Worm (Caenorhabditis elegans) whole organism, early embryonic: ENCODE data around the gene sri-77.
"Not testable (repeated sequence)": the region's sequence is repeated elsewhere in the genome, so short reads cannot be mapped to it uniquely, and the experiment has no call there.

Source experiments
- B0310.2 ChIP-seq: sonication (generic microtip); optimal IDR thresholded peaks from 2 replicates; lab custom pipeline; 2016; ENCODE audit warnings: mild to moderate bottlenecking, missing genetic modification characterization, missing compliant biosample characterization
- F13C5.2 ChIP-seq: sonication (generic microtip); optimal IDR thresholded peaks from 2 replicates; lab custom pipeline; 2017; ENCODE audit warnings: mild to moderate bottlenecking, missing genetic modification characterization, inconsistent platforms, missing compliant biosample characterization
- aly-1 ChIP-seq: sonication (generic microtip); optimal IDR thresholded peaks from 2 replicates; lab custom pipeline; 2016; ENCODE audit warnings: missing genetic modification characterization, missing compliant biosample characterization
- ama-1 ChIP-seq: fragments of 150-350 bp; optimal IDR thresholded peaks from 2 replicates; lab custom pipeline; 2014
- ceh-13 ChIP-seq: fragments of 200-800 bp; sonication (Bioruptor generic); optimal IDR thresholded peaks from 2 replicates; lab custom pipeline; 2018; ENCODE audit warnings: mild to moderate bottlenecking, missing genetic modification characterization, missing compliant biosample characterization
- ceh-36 ChIP-seq: sonication (generic microtip); optimal IDR thresholded peaks from 2 replicates; lab custom pipeline; 2016; ENCODE audit warnings: missing genetic modification characterization, inconsistent platforms, missing compliant biosample characterization
- ets-7 ChIP-seq: sonication (generic microtip); optimal IDR thresholded peaks from 2 replicates; lab custom pipeline; 2016; ENCODE audit warnings: missing genotype, missing genetic modification characterization, missing compliant biosample characterization
- flt-1 ChIP-seq: fragments of 200-800 bp; sonication (Bioruptor generic); IDR thresholded peaks from 2 replicates; pipeline ENCODE4 v1.3.6; 2022; ENCODE audit warnings: missing genetic modification characterization, missing compliant biosample characterization
- hmbx-1 ChIP-seq: sonication (generic microtip); optimal IDR thresholded peaks from 2 replicates; lab custom pipeline; 2016; ENCODE audit warnings: mild to moderate bottlenecking, missing genetic modification characterization, missing compliant biosample characterization
- hmg-4 ChIP-seq: fragments of 200-800 bp; sonication (Bioruptor generic); optimal IDR thresholded peaks from 2 replicates; lab custom pipeline; 2018; ENCODE audit warnings: mild to moderate bottlenecking, missing genetic modification characterization, missing compliant biosample characterization
- hnd-1 ChIP-seq: sonication (generic microtip); optimal IDR thresholded peaks from 2 replicates; lab custom pipeline; 2016; ENCODE audit warnings: missing genetic modification characterization, missing compliant biosample characterization
- pes-1 ChIP-seq: fragments of 200-800 bp; sonication (Bioruptor generic); IDR thresholded peaks from 2 replicates; pipeline ENCODE4 v1.3.6; 2022; ENCODE audit warnings: missing genetic modification reagents, missing genetic modification characterization, missing compliant biosample characterization
- scrt-1 ChIP-seq: fragments of 200-800 bp; sonication (Bioruptor generic); IDR thresholded peaks from 2 replicates; pipeline ENCODE4 v1.3.6; 2022; ENCODE audit warnings: missing genetic modification characterization, missing compliant biosample characterization
- sea-1 ChIP-seq: fragments of 200-800 bp; sonication (Bioruptor generic); conservative IDR thresholded peaks from 2 replicates; pipeline ENCODE4 v1.3.6; 2022; ENCODE audit warnings: missing genetic modification characterization, missing compliant biosample characterization
- tbx-11 ChIP-seq: fragments of 200-800 bp; sonication (Bioruptor generic); IDR thresholded peaks from 2 replicates; pipeline ENCODE4 v1.3.6; 2022; ENCODE audit warnings: missing genetic modification characterization, missing compliant biosample characterization
- tbx-37 ChIP-seq: fragments of 200-800 bp; sonication (Bioruptor generic); conservative IDR thresholded peaks from 2 replicates; pipeline ENCODE4 v1.3.6; 2022; ENCODE audit warnings: missing genetic modification reagents, missing genetic modification characterization, missing compliant biosample characterization
- tra-4 ChIP-seq: sonication (generic microtip); optimal IDR thresholded peaks from 2 replicates; lab custom pipeline; 2017; ENCODE audit warnings: missing genetic modification characterization, missing compliant biosample characterization

The sri-77 gene

ce11 chrII:2600176-2600575 lies 5.0 kb downstream of the sri-77 start, which contains the start of gene F33H12.1:
Gene F33H12.1 (plus strand): TSS chrII:2600476.
- TF ChIP-seq F13C5.2 (tag; lab: Kevin White, UChicago); tra-4 (tag; lab: Kevin White, UChicago); hmg-4 (GFP tag; lab: Kevin White, UChicago): not testable (repeated sequence)

ce11 chrII:2586861-2587554 lies 18.2 kb downstream of the sri-77 start, which contains the start of the genes F33H12.7 and sri-39:
Gene F33H12.7 (minus strand): TSS chrII:2586911.
Gene sri-39 (plus strand): TSS chrII:2587504.
- TF ChIP-seq hmg-4 (GFP tag; lab: Kevin White, UChicago) (no peak), F13C5.2 (tag; lab: Kevin White, UChicago) (no peak), hmbx-1 (no peak), tbx-37 (no peak), ets-7 (tag; lab: Kevin White, UChicago) (no peak), B0310.2 (tag; lab: Kevin White, UChicago) (no peak), sea-1 (GFP tag; lab: Robert Waterston, UW) (no peak), tbx-11 (GFP tag; lab: Robert Waterston, UW) (no peak), aly-1 (tag; lab: Kevin White, UChicago) (no peak), scrt-1 (no peak), ceh-13 (GFP tag; lab: Kevin White, UChicago) (no peak), hnd-1 (tag; lab: Kevin White, UChicago) (no peak), ama-1 (lab: Kevin White, UChicago) (no peak)

ce11 chrII:2585493-2585892 lies 19.7 kb downstream of the sri-77 start, which contains the start of gene sri-36:
Gene sri-36 (minus strand): TSS chrII:2585593.
- TF ChIP-seq pes-1 (GFP tag; lab: Robert Waterston, UW), result no peak

DNA sequence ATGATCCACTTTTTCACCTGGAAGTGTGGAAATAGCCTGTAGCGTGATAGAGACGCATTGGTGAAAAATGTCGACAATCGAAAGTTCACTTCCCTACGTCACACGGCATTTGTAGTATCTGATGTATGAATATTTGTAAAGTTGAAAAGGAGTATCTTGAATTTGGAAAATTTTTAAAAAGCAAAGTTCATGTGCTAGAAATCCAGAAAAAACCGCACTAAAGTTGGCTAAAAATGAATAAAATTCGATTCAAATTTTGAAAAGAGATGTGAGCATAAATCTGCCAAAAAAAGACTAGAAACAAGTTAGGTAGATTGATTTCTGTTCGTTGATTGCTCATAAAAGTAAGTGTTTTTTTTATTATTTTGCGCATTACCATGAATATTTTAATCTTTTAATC lies 22.2 kb downstream of the sri-77 start, which contains the start of gene sri-74:
Gene sri-74, minus strand, starts transcription at position 101 of the 400 bp plus-strand sequence.
- TF ChIP-seq F13C5.2 (tag; lab: Kevin White, UChicago), result no peak
- no peak for TF ChIP-seq ceh-36 (tag; lab: Kevin White, UChicago)
- no peak for TF ChIP-seq B0310.2 (tag; lab: Kevin White, UChicago)
- no peak for TF ChIP-seq scrt-1
- TF ChIP-seq flt-1, result no peak
- TF ChIP-seq tra-4 (tag; lab: Kevin White, UChicago), result no peak
- no peak for TF ChIP-seq ets-7 (tag; lab: Kevin White, UChicago)
- no peak for TF ChIP-seq ama-1 (lab: Kevin White, UChicago)
- TF ChIP-seq hmg-4 (GFP tag; lab: Kevin White, UChicago), result no peak
- no peak for TF ChIP-seq ceh-13 (GFP tag; lab: Kevin White, UChicago)
- no peak for TF ChIP-seq aly-1 (tag; lab: Kevin White, UChicago)
- no peak for TF ChIP-seq hnd-1 (tag; lab: Kevin White, UChicago)
- TF ChIP-seq hmbx-1, result no peak
- no peak for TF ChIP-seq pes-1 (GFP tag; lab: Robert Waterston, UW)
- TF ChIP-seq sea-1 (GFP tag; lab: Robert Waterston, UW), result no peak
- no peak for TF ChIP-seq tbx-37
- no peak for TF ChIP-seq tbx-11 (GFP tag; lab: Robert Waterston, UW)

DNA sequence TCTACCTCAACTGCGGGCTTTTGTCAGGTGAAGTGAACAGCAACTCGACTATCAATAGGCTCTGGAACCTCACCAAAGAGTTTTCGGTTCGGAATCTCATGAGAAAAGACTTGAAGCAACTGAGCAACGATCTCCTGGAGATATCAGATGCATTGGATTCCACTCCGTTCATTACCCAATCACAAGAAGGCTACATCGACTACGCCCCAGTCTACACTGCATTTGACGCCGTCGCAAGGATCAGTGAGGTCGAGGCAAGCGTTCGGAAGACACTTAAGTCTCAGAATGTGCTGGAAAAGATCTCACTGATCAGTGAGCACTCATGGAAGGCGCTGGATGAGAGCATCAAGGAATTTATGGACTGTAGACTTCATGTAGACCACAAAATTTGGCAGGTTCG lies 27.0 kb downstream of the sri-77 start:
- TF ChIP-seq scrt-1, result no peak
- TF ChIP-seq tbx-11 (GFP tag; lab: Robert Waterston, UW), result no peak
- no peak for TF ChIP-seq flt-1
- no peak for TF ChIP-seq hmbx-1
- no peak for TF ChIP-seq B0310.2 (tag; lab: Kevin White, UChicago)
- TF ChIP-seq tbx-37, result no peak

ce11 chrII:2570384-2570964 lies 34.7 kb downstream of the sri-77 start:
- TF ChIP-seq F13C5.2 (tag; lab: Kevin White, UChicago) (peak; percentile 88), hnd-1 (tag; lab: Kevin White, UChicago) (peak; percentile 58), ceh-13 (GFP tag; lab: Kevin White, UChicago) (peak; percentile 62), hmbx-1 (peak; percentile 72), ceh-36 (tag; lab: Kevin White, UChicago) (peak; percentile 60)

DNA sequence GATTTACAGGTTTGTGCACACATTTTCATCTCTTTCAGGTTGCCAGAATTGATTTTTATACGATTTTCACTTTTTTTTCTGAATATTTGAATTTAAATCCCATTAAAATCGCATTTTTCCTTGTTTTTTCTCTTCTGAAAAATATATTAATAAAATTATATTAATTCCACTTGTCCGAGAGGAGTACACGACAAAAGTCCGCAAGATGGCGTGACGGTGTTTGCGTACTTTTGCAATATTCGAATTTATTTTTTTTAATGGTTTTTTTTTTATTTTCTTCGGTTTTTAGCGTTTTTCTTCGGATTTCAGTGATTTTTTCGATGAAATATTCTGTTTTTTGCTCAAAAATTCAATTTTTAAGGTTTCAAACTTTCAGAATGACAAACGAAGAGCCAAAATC lies 40.3 kb downstream of the sri-77 start, which contains the start of gene usp-39:
Gene usp-39, plus strand, starts transcription at position 377 of the 400 bp plus-strand sequence.
- no peak for TF ChIP-seq hnd-1 (tag; lab: Kevin White, UChicago)
- peak; percentile 72 for TF ChIP-seq F13C5.2 (tag; lab: Kevin White, UChicago)
- TF ChIP-seq sea-1 (GFP tag; lab: Robert Waterston, UW), result no peak
- peak; percentile 17; the same call in 1 of the 2 replicates for TF ChIP-seq pes-1 (GFP tag; lab: Robert Waterston, UW)
- no peak for TF ChIP-seq hmbx-1

ce11 chrII:2563973-2564372 lies 41.2 kb downstream of the sri-77 start, which contains the start of gene nep-18:
Gene nep-18 (minus strand): TSS chrII:2564073.
- TF ChIP-seq hmbx-1, result no peak
- TF ChIP-seq ceh-36 (tag; lab: Kevin White, UChicago), result no peak
- no peak for TF ChIP-seq tra-4 (tag; lab: Kevin White, UChicago)
- no peak for TF ChIP-seq ama-1 (lab: Kevin White, UChicago)
- TF ChIP-seq pes-1 (GFP tag; lab: Robert Waterston, UW), result no peak
- no peak for TF ChIP-seq ets-7 (tag; lab: Kevin White, UChicago)
- no peak for TF ChIP-seq tbx-11 (GFP tag; lab: Robert Waterston, UW)
- no peak for TF ChIP-seq hnd-1 (tag; lab: Kevin White, UChicago)
- TF ChIP-seq sea-1 (GFP tag; lab: Robert Waterston, UW), result no peak
- TF ChIP-seq B0310.2 (tag; lab: Kevin White, UChicago), result no peak
